Worm (Caenorhabditis elegans) whole organism, mixed stage, embryonic: ENCODE data around the gene srv-34.

Source experiments
- elt-3 ChIP-seq: fragments of 150-350 bp; optimal IDR thresholded peaks from 2 replicates; lab custom pipeline; 2014; ENCODE audit warnings: missing biosample characterization, missing genetic modification characterization
- ztf-11 ChIP-seq: fragments of 150-350 bp; optimal IDR thresholded peaks from 2 replicates; lab custom pipeline; 2014; ENCODE audit warnings: missing biosample characterization, missing genetic modification characterization

DNA sequence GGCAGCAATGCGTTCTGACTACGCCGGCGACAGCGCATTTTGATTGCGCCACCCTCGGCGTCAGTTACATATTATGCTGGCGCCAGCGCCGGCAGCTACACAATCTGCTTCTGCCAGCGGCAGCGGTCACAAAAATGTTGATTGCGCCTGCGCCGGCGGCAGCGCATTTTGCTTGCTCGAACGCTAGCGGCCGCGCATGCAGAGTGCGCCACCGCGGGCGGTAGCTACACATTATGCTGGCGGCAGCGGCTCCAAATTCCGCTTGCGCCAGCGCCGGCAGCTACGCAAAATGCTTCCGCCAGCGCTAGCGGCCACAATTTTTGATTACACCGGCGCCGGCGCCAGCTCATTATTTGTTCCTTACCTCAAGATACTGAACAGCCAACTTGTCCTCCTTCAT lies 2.6 kb upstream of the srv-34 start:
- TF ChIP-seq ztf-11 (tag; lab: Kevin White, UChicago) (no peak), elt-3 (tag; lab: Kevin White, UChicago) (no peak)
